Worm (Caenorhabditis elegans) whole organism, L2 larva: ENCODE data around the gene srw-54.

ENCODE experiments used
- C34F6.9 ChIP-seq: fragments of 150-350 bp; optimal IDR thresholded peaks from 2 replicates; lab custom pipeline; 2014; ENCODE audit warnings: missing biosample characterization, missing genetic modification characterization
- F13H6.1 ChIP-seq: sonication (generic microtip); optimal IDR thresholded peaks from 2 replicates; lab custom pipeline; 2016; ENCODE audit warnings: missing genetic modification characterization, missing compliant biosample characterization
- Y55F3AM.14 ChIP-seq: fragments of 200-800 bp; sonication (Bioruptor generic); optimal IDR thresholded peaks from 2 replicates; lab custom pipeline; 2018; ENCODE audit warnings: mild to moderate bottlenecking, missing genetic modification characterization, missing compliant biosample characterization
- ZK546.5 ChIP-seq: sonication (generic microtip); optimal IDR thresholded peaks from 2 replicates; lab custom pipeline; 2017; ENCODE audit warnings: missing biosample characterization, missing genetic modification characterization
- ama-1 ChIP-seq: fragments of 150-350 bp; optimal IDR thresholded peaks from 2 replicates; lab custom pipeline; 2018; ENCODE audit warnings: inconsistent platforms
- blmp-1 ChIP-seq: sonication (generic microtip); optimal IDR thresholded peaks from 2 replicates; lab custom pipeline; 2017; ENCODE audit warnings: missing genetic modification characterization, mild to moderate bottlenecking, missing compliant biosample characterization, antibody characterized with exemption, moderate library complexity; ENCODE audit not compliant: insufficient read depth
- crh-2 ChIP-seq: sonication (generic microtip); optimal IDR thresholded peaks from 2 replicates; lab custom pipeline; 2017; ENCODE audit warnings: missing biosample characterization, missing genetic modification characterization
- dmd-4 ChIP-seq: sonication (generic microtip); optimal IDR thresholded peaks from 2 replicates; lab custom pipeline; 2017; ENCODE audit warnings: missing biosample characterization, missing genetic modification characterization
- elt-1 ChIP-seq: fragments of 150-350 bp; optimal IDR thresholded peaks from 2 replicates; lab custom pipeline; 2014; ENCODE audit warnings: missing biosample characterization, missing genetic modification characterization
- elt-3 ChIP-seq: sonication (generic microtip); optimal IDR thresholded peaks from 2 replicates; lab custom pipeline; 2017; ENCODE audit warnings: missing biosample characterization, missing genetic modification characterization
- fos-1 ChIP-seq: fragments of 150-350 bp; optimal IDR thresholded peaks from 2 replicates; lab custom pipeline; 2014; ENCODE audit warnings: missing biosample characterization, missing genetic modification characterization
- gmeb-1 ChIP-seq: fragments of 150-350 bp; optimal IDR thresholded peaks from 2 replicates; lab custom pipeline; 2014; ENCODE audit warnings: missing biosample characterization, missing genetic modification characterization
- lsy-2 ChIP-seq, 2 experiments: fragments of 150-350 bp in 1 of 2; sonication (generic microtip) in 1 of 2; optimal IDR thresholded peaks; 2 replicates each; lab custom pipeline; 2014 to 2017; ENCODE audit warnings: missing biosample characterization in 2 of 2, missing genetic modification characterization in 2 of 2
- nhr-10 ChIP-seq: sonication (generic microtip); optimal IDR thresholded peaks from 2 replicates; lab custom pipeline; 2017; ENCODE audit warnings: missing biosample characterization, missing genetic modification characterization
- nhr-11 ChIP-seq: fragments of 150-350 bp; optimal IDR thresholded peaks from 2 replicates; lab custom pipeline; 2014; ENCODE audit warnings: missing biosample characterization, missing genetic modification characterization
- nhr-12 ChIP-seq: fragments of 150-350 bp; optimal IDR thresholded peaks from 2 replicates; lab custom pipeline; 2014; ENCODE audit warnings: missing biosample characterization, missing genetic modification characterization
- nhr-129 ChIP-seq: fragments of 150-350 bp; optimal IDR thresholded peaks from 2 replicates; lab custom pipeline; 2014; ENCODE audit warnings: missing biosample characterization, missing genetic modification characterization
- nhr-21 ChIP-seq: fragments of 150-350 bp; optimal IDR thresholded peaks from 2 replicates; lab custom pipeline; 2014; ENCODE audit warnings: missing biosample characterization, missing genetic modification characterization
- nhr-25 ChIP-seq: fragments of 150-350 bp; sonication (generic microtip); optimal IDR thresholded peaks from 3 replicates; lab custom pipeline; 2014; ENCODE audit warnings: missing biosample characterization, missing genetic modification characterization
- peb-1 ChIP-seq: fragments of 150-350 bp; optimal IDR thresholded peaks from 2 replicates; lab custom pipeline; 2014; ENCODE audit warnings: missing biosample characterization, missing genetic modification characterization
- sma-3 ChIP-seq: sonication (generic microtip); optimal IDR thresholded peaks from 2 replicates; lab custom pipeline; 2016; ENCODE audit warnings: missing genetic modification reagents, missing genetic modification characterization, missing compliant biosample characterization
- sma-9 ChIP-seq, 2 experiments: fragments of 150-350 bp in 1 of 2; sonication (generic microtip) in 1 of 2; optimal IDR thresholded peaks; 2 replicates each; lab custom pipeline; 2014 to 2016; ENCODE audit warnings: missing genetic modification characterization in 2 of 2, mild to moderate bottlenecking in 1 of 2, missing biosample characterization in 1 of 2, missing compliant biosample characterization in 1 of 2, missing genetic modification reagents in 1 of 2, moderate library complexity in 1 of 2
- snpc-4 ChIP-seq: fragments of 150-350 bp; optimal IDR thresholded peaks from 2 replicates; lab custom pipeline; 2014; ENCODE audit warnings: missing biosample characterization, missing genetic modification characterization
- unc-55 ChIP-seq: fragments of 150-350 bp; sonication (generic microtip); optimal IDR thresholded peaks from 3 replicates; lab custom pipeline; 2014; ENCODE audit warnings: missing biosample characterization, missing genetic modification reagents, missing genetic modification characterization
- unc-62 ChIP-seq: fragments of 150-350 bp; optimal IDR thresholded peaks from 2 replicates; lab custom pipeline; 2014; ENCODE audit warnings: missing biosample characterization, missing genetic modification reagents, missing genetic modification characterization
- ztf-11 ChIP-seq: sonication (generic microtip); optimal IDR thresholded peaks from 2 replicates; lab custom pipeline; 2017; ENCODE audit warnings: missing biosample characterization, missing genetic modification characterization
- ztf-4 ChIP-seq: fragments of 150-350 bp; optimal IDR thresholded peaks from 2 replicates; lab custom pipeline; 2014; ENCODE audit warnings: missing biosample characterization, missing genetic modification characterization

Gene srw-54

DNA sequence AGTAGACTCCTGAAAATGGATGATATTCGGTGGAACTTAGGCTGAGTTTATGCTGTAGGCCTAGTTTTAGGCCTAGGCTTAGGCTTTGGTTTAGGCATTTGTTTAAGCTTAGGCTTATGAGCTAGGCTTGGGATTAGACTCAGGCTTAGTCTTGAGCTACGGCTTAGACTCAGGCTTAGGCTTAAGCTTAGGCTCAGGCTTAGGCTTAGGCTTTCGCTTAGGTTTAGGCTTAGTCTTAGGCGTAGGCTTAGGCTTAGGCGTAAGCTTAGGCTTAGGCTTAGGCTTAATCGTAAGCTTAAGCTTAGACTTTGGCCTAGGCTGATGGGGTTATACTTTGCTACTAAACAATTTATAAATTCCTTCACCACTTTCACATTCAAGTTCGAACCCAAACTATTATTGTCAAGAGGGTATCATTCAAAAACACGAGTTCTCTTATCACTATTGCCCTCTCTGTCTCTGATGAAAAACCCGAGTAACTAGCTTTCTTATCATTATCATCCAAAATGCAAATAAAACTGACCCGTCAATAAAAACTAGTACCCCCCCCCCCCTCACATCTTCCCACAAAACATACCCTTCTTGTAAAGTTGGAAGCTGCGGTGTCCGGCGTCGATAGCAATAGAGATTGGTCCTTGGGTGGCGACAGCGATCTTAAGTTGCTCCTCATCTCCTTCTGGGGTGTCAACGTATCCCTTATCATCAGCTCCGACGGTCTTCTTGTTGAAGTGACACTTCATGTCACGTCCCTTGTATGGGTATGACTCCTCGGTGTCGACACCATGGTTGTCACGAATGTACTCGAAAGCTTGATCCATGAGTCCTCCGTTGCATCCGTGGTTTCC lies 18.0 kb upstream of the srw-54 start:
- TF ChIP-seq gmeb-1 (tag; lab: Kevin White, UChicago): peak; percentile 47
- TF ChIP-seq unc-55 (GFP tag; lab: Kevin White, UChicago): no peak
- peak; percentile 26 for TF ChIP-seq ama-1 (lab: Kevin White, UChicago)
- TF ChIP-seq sma-3 (GFP tag; lab: Kevin White, UChicago): no peak
- TF ChIP-seq sma-9 (GFP tag; optimal IDR thresholded peaks at IDR 0.05; lab: Kevin White, UChicago): peak; percentile 41
- no peak for TF ChIP-seq sma-9 (tag; optimal IDR thresholded peaks at IDR 0.05; lab: Kevin White, UChicago)
- TF ChIP-seq Y55F3AM.14 (GFP tag; lab: Kevin White, UChicago): peak; percentile 31
- peak; percentile 43 for TF ChIP-seq fos-1
- TF ChIP-seq crh-2: peak; percentile 34

DNA sequence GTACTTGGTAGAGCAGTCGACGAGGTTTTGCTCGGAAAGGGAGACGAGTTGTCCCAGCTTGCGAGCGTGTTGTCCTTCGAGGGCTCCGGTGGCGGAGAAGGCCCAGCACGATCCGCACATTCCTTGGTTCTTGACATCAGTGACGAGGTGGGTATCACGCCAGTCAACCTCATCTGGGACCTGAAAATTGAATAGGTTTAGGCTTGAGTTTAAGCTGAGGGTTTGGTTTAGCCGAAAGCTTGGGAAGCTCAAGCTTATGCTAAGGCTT lies 17.4 kb upstream of the srw-54 start:
- no peak for TF ChIP-seq unc-62
- no peak for TF ChIP-seq nhr-12 (tag; lab: Kevin White, UChicago)
- TF ChIP-seq nhr-21 (tag; lab: Kevin White, UChicago): no peak
- no peak for TF ChIP-seq nhr-11

DNA sequence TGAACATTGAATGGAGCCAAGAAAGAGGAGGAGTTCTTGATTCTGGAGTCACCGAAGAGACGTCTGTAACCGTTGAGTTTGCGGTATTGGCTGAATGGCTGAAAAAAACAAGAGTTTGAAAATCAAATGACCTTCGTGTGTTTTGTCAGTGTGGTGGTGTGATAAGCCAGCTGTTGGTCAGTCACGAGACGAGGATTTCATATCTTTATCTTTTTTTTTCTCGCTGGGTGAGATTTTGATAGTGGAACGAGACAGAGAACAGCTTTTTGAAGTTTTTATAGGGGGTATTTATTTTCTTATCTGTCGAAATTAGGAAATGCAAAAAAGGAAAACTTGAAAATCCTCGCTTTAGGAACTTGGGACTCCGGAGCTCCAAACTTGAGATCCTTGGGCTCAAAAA lies 16.6 kb upstream of the srw-54 start:
- TF ChIP-seq sma-9 (GFP tag; optimal IDR thresholded peaks at IDR 0.05; lab: Kevin White, UChicago): peak; percentile 14
- no peak for TF ChIP-seq sma-9 (tag; optimal IDR thresholded peaks at IDR 0.05; lab: Kevin White, UChicago)
- peak; percentile 7 for TF ChIP-seq ztf-4
- TF ChIP-seq C34F6.9: peak; percentile 11
- TF ChIP-seq F13H6.1 (tag; lab: Kevin White, UChicago): no peak
- TF ChIP-seq peb-1 (tag; lab: Kevin White, UChicago): no peak
- peak; percentile 50 for TF ChIP-seq nhr-129 (tag; lab: Kevin White, UChicago)
- TF ChIP-seq, all 48 proteins: peak for 4

DNA sequence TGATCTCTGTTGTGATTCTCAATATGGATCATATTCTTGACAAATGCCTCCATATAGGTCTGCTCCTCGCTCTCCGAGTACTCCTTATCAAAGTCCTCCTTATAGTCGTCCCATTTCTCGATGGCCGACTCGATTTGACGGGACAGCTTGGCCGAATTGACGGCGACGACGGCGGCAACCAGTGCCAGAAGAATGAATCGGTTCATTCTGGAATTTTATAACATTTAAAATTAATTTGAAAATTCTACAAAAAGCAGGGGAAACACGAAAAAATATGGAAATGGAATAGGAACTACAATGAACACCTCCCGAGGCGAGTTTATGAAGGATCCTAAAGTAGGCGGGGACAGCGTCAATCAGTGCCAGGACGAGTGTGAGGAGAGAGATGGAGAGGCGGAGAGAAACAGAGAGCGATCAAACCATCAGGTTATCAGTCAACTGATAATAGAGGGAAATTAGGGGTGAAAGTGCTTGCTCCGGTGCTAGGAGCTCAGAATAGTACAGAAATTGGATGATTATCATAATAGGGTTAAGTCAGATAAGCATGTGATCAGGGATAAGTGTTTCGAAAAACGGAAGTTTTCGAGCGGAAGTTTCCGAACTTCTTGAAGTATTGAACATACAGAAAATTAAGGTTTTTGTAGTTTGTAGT lies 15.9 kb upstream of the srw-54 start, which contains the start of gene cpl-1:
Gene cpl-1 (minus strand): TSS at position 207 of the 652 bp plus-strand sequence.
- TF ChIP-seq crh-2 (peak; percentile 20), sma-9 (GFP tag; optimal IDR thresholded peaks at IDR 0.05; lab: Kevin White, UChicago) (peak; percentile 38), sma-9 (tag; optimal IDR thresholded peaks at IDR 0.05; lab: Kevin White, UChicago) (no peak), ZK546.5 (no peak), fos-1 (peak; percentile 56), F13H6.1 (tag; lab: Kevin White, UChicago) (peak; percentile 25), blmp-1 (tag; lab: Kevin White, UChicago) (peak; percentile 9), elt-3 (tag; lab: Kevin White, UChicago) (no peak), dmd-4 (tag; lab: Kevin White, UChicago) (no peak), unc-62 (no peak), nhr-129 (tag; lab: Kevin White, UChicago) (peak; percentile 33), ztf-11 (tag; lab: Kevin White, UChicago) (no peak), lsy-2 (tag; optimal IDR thresholded peaks at IDR 0.05; lab: Kevin White, UChicago) (peak in 1 of 2 experiments; percentile 37), ama-1 (lab: Kevin White, UChicago) (peak; percentile 70)

DNA sequence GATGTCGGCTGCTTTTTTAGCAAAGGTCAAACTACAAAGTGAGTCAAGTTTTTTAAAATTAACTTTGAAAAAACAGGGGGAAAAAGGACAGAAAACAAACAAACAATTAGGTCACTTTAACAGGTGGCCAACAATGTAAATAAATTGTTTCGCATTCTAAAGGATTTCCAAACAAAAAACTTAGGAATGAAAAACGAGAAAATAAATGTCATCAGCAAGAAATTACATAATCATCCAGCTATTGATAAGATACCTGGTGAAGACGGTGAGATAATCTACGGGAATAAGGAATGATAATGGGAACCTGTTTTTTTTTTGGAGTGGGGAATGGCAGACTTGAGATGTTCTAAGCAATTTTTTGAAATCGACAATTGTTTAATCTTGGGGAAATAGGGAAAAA lies 15.0 kb upstream of the srw-54 start:
- TF ChIP-seq snpc-4 (tag; lab: Kevin White, UChicago): no peak
- TF ChIP-seq nhr-10: no peak
- TF ChIP-seq ama-1 (lab: Kevin White, UChicago): no peak
- no peak for TF ChIP-seq sma-3 (GFP tag; lab: Kevin White, UChicago)
- TF ChIP-seq C34F6.9: no peak

DNA sequence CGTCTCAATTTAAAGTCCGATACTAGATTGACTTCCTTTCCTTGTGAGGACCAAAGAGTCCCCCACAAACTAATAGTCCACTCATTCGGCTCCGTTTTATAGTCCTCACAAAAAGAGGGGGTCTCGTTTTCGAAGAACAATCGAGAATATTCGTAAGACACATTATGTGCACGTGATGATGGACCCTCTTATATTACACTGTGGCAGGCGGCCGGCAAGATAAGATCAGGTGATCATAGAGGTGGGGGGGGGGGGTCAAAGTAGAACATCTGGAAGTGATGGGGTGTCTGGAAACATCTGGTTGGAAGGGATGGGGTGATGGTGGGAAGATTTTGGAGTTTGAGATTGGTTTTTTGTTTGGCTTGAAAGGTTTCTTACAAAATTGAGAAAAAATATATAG lies 12.7 kb upstream of the srw-54 start:
- TF ChIP-seq nhr-25 (tag; lab: Kevin White, UChicago): no peak
- peak in 1 of 2 experiments; percentile 18 for TF ChIP-seq lsy-2 (tag; optimal IDR thresholded peaks at IDR 0.05; lab: Kevin White, UChicago)
- TF ChIP-seq nhr-129 (tag; lab: Kevin White, UChicago): peak; percentile 21
- no peak for TF ChIP-seq elt-1 (tag; lab: Kevin White, UChicago)
- peak; percentile 29 for TF ChIP-seq ama-1 (lab: Kevin White, UChicago)
